Worm (Caenorhabditis elegans) whole organism, L1 larva: Measurements from ENCODE around the gene twk-4.

ENCODE experiments used
- C16A3.4 ChIP-seq: fragments of 150-350 bp; optimal IDR thresholded peaks from 2 replicates; lab custom pipeline; 2014; ENCODE audit warnings: missing biosample characterization, missing genetic modification characterization
- F16B12.6 ChIP-seq: fragments of 150-350 bp; optimal IDR thresholded peaks from 2 replicates; lab custom pipeline; 2014; ENCODE audit warnings: missing biosample characterization, missing genetic modification characterization
- blmp-1 ChIP-seq: fragments of 150-350 bp; optimal IDR thresholded peaks from 2 replicates; lab custom pipeline; 2014; ENCODE audit warnings: missing biosample characterization, missing genetic modification characterization
- ceh-63 ChIP-seq: fragments of 200-800 bp; sonication (Bioruptor generic); optimal IDR thresholded peaks from 2 replicates; lab custom pipeline; 2018; ENCODE audit warnings: mild to moderate bottlenecking, missing genetic modification characterization, missing compliant biosample characterization
- ceh-8 ChIP-seq: fragments of 200-800 bp; sonication (Bioruptor generic); optimal IDR thresholded peaks from 2 replicates; lab custom pipeline; 2018; ENCODE audit warnings: mild to moderate bottlenecking, missing genetic modification characterization, moderate library complexity, missing compliant biosample characterization
- dsc-1 ChIP-seq: sonication (generic microtip); optimal IDR thresholded peaks from 2 replicates; lab custom pipeline; 2016; ENCODE audit warnings: mild to moderate bottlenecking, missing genetic modification characterization, missing compliant biosample characterization
- efl-1 ChIP-seq, 4 experiments: fragments of 150-350 bp; optimal IDR thresholded peaks in 3 of 4; peaks in 1 of 4; 1 replicate in 1 of 4; 2 replicates in 3 of 4; lab custom pipeline; 2014; ENCODE audit warnings: missing biosample characterization in 2 of 4, missing genetic modification characterization in 2 of 4, missing genetic modification reagents in 2 of 4
- efl-3 ChIP-seq: fragments of 200-800 bp; sonication (Bioruptor generic); optimal IDR thresholded peaks from 2 replicates; lab custom pipeline; 2018; ENCODE audit warnings: mild to moderate bottlenecking, missing genetic modification characterization, missing compliant biosample characterization
- egl-13 ChIP-seq: sonication (generic microtip); optimal IDR thresholded peaks from 2 replicates; lab custom pipeline; 2016; ENCODE audit warnings: missing genotype, missing genetic modification reagents, missing genetic modification characterization, missing compliant biosample characterization
- elt-2 ChIP-seq: sonication (generic microtip); optimal IDR thresholded peaks from 2 replicates; lab custom pipeline; 2016; ENCODE audit warnings: missing genetic modification characterization, mild to moderate bottlenecking, inconsistent platforms, missing compliant biosample characterization, missing genetic modification reagents
- fkh-4 ChIP-seq: sonication (generic microtip); optimal IDR thresholded peaks from 2 replicates; lab custom pipeline; 2016; ENCODE audit warnings: missing compliant biosample characterization, missing genetic modification characterization, borderline replicate concordance
- fos-1 ChIP-seq: fragments of 150-350 bp; optimal IDR thresholded peaks from 2 replicates; lab custom pipeline; 2014; ENCODE audit warnings: missing biosample characterization, missing genetic modification characterization
- grh-1 ChIP-seq: fragments of 200-800 bp; sonication (Bioruptor generic); IDR thresholded peaks from 2 replicates; pipeline ENCODE4 v1.3.6; 2022; ENCODE audit warnings: missing genetic modification reagents, missing genetic modification characterization, missing compliant biosample characterization
- hlh-4 ChIP-seq: sonication (generic microtip); optimal IDR thresholded peaks from 2 replicates; lab custom pipeline; 2016; ENCODE audit warnings: mild to moderate bottlenecking, missing genetic modification characterization, missing compliant biosample characterization
- hpl-2 ChIP-seq: fragments of 150-350 bp; optimal IDR thresholded peaks from 2 replicates; lab custom pipeline; 2014; ENCODE audit warnings: missing biosample characterization, missing genetic modification reagents, missing genetic modification characterization
- irx-1 ChIP-seq: sonication (generic microtip); optimal IDR thresholded peaks from 2 replicates; lab custom pipeline; 2016; ENCODE audit warnings: missing genetic modification characterization, missing compliant biosample characterization
- isw-1 ChIP-seq: fragments of 200-800 bp; sonication (Bioruptor generic); IDR thresholded peaks from 2 replicates; pipeline ENCODE4 v1.3.6; 2022; ENCODE audit warnings: missing genetic modification characterization, missing compliant biosample characterization
- jun-1 ChIP-seq: fragments of 150-350 bp; optimal IDR thresholded peaks from 2 replicates; lab custom pipeline; 2014; ENCODE audit warnings: missing biosample characterization, missing genetic modification reagents, missing genetic modification characterization
- lin-13 ChIP-seq: fragments of 150-350 bp; optimal IDR thresholded peaks from 2 replicates; lab custom pipeline; 2014; ENCODE audit warnings: missing biosample characterization, missing genetic modification reagents, missing genetic modification characterization
- lin-15B ChIP-seq: fragments of 150-350 bp; sonication (generic microtip); optimal IDR thresholded peaks from 3 replicates; lab custom pipeline; 2014; ENCODE audit warnings: missing biosample characterization, missing genetic modification characterization
- lin-35 ChIP-seq, 2 experiments: fragments of 150-350 bp; optimal IDR thresholded peaks; 2 replicates each; lab custom pipeline; 2014; ENCODE audit warnings: missing biosample characterization in 2 of 2, missing genetic modification characterization in 2 of 2, missing genetic modification reagents in 2 of 2
- lsy-2 ChIP-seq, 2 experiments: fragments of 150-350 bp; optimal IDR thresholded peaks; 2 replicates each; lab custom pipeline; 2014; ENCODE audit warnings: missing biosample characterization in 2 of 2, missing genetic modification characterization in 2 of 2
- mab-9 ChIP-seq: fragments of 200-800 bp; sonication (Bioruptor generic); IDR thresholded peaks from 2 replicates; pipeline ENCODE4 v1.3.6; 2022; ENCODE audit warnings: missing genetic modification reagents, missing genetic modification characterization, missing compliant biosample characterization
- mdl-1 ChIP-seq, 2 experiments: fragments of 150-350 bp; optimal IDR thresholded peaks; 2 replicates each; lab custom pipeline; 2014 to 2017; ENCODE audit warnings: missing biosample characterization in 2 of 2, missing genetic modification characterization in 2 of 2, inconsistent platforms in 1 of 2
- mef-2 ChIP-seq: fragments of 150-350 bp; optimal IDR thresholded peaks from 2 replicates; lab custom pipeline; 2014; ENCODE audit warnings: missing biosample characterization, missing genetic modification characterization
- mep-1 ChIP-seq: fragments of 150-350 bp; optimal IDR thresholded peaks from 2 replicates; lab custom pipeline; 2014; ENCODE audit warnings: missing biosample characterization, missing genetic modification characterization
- nhr-20 ChIP-seq: sonication (generic microtip); optimal IDR thresholded peaks from 2 replicates; lab custom pipeline; 2016; ENCODE audit warnings: mild to moderate bottlenecking, missing genetic modification characterization, missing compliant biosample characterization
- nhr-28 ChIP-seq: fragments of 150-350 bp; optimal IDR thresholded peaks from 2 replicates; lab custom pipeline; 2014; ENCODE audit warnings: missing biosample characterization, missing genetic modification characterization
- nhr-47 ChIP-seq: sonication (generic microtip); optimal IDR thresholded peaks from 2 replicates; lab custom pipeline; 2016; ENCODE audit warnings: mild to moderate bottlenecking, missing genetic modification characterization, moderate library complexity, missing compliant biosample characterization
- nhr-71 ChIP-seq: sonication (generic microtip); optimal IDR thresholded peaks from 2 replicates; lab custom pipeline; 2016; ENCODE audit warnings: mild to moderate bottlenecking, missing genetic modification characterization, moderate library complexity, missing compliant biosample characterization
- nhr-77 ChIP-seq: fragments of 150-350 bp; optimal IDR thresholded peaks from 2 replicates; lab custom pipeline; 2014; ENCODE audit warnings: missing biosample characterization, missing genetic modification characterization
- nhr-90 ChIP-seq: sonication (generic microtip); optimal IDR thresholded peaks from 2 replicates; lab custom pipeline; 2016; ENCODE audit warnings: mild to moderate bottlenecking, missing genetic modification characterization, missing compliant biosample characterization; ENCODE audit not compliant: poor library complexity
- pax-3 ChIP-seq: fragments of 200-800 bp; sonication (Bioruptor generic); optimal IDR thresholded peaks from 2 replicates; lab custom pipeline; 2018; ENCODE audit warnings: mild to moderate bottlenecking, missing genetic modification characterization, moderate library complexity, missing compliant biosample characterization
- skn-1 ChIP-seq: fragments of 150-350 bp; optimal IDR thresholded peaks from 2 replicates; lab custom pipeline; 2014; ENCODE audit warnings: missing biosample characterization, missing genetic modification characterization
- snpc-4 ChIP-seq: fragments of 150-350 bp; optimal IDR thresholded peaks from 2 replicates; lab custom pipeline; 2014; ENCODE audit warnings: missing biosample characterization, missing genetic modification characterization
- snu-23 ChIP-seq: sonication (generic microtip); optimal IDR thresholded peaks from 2 replicates; lab custom pipeline; 2016; ENCODE audit warnings: missing genetic modification characterization, missing compliant biosample characterization
- sox-4 ChIP-seq: sonication (generic microtip); optimal IDR thresholded peaks from 2 replicates; lab custom pipeline; 2016; ENCODE audit warnings: missing genetic modification characterization, missing compliant biosample characterization
- swsn-7 ChIP-seq: sonication (generic microtip); optimal IDR thresholded peaks from 2 replicates; lab custom pipeline; 2016; ENCODE audit warnings: missing genetic modification characterization, missing compliant biosample characterization
- tbx-2 ChIP-seq: sonication (generic microtip); optimal IDR thresholded peaks from 2 replicates; lab custom pipeline; 2016; ENCODE audit warnings: missing genetic modification characterization, missing compliant biosample characterization
- tlp-1 ChIP-seq: fragments of 150-350 bp; optimal IDR thresholded peaks from 2 replicates; lab custom pipeline; 2014; ENCODE audit warnings: missing biosample characterization, missing genetic modification characterization
- unc-30 ChIP-seq: sonication (generic microtip); optimal IDR thresholded peaks from 2 replicates; lab custom pipeline; 2017; ENCODE audit warnings: missing biosample characterization, missing genetic modification characterization
- unc-98 ChIP-seq: fragments of 200-800 bp; sonication (Bioruptor generic); IDR thresholded peaks from 2 replicates; pipeline ENCODE4 v1.3.6; 2022; ENCODE audit warnings: missing genetic modification characterization, missing compliant biosample characterization
- vab-15 ChIP-seq: sonication (generic microtip); optimal IDR thresholded peaks from 2 replicates; lab custom pipeline; 2017; ENCODE audit warnings: missing genotype, mild to moderate bottlenecking, missing genetic modification characterization, missing compliant biosample characterization
- zag-1 ChIP-seq: fragments of 150-350 bp; optimal IDR thresholded peaks from 2 replicates; lab custom pipeline; 2014; ENCODE audit warnings: missing biosample characterization, missing genetic modification characterization

Gene twk-4

DNA sequence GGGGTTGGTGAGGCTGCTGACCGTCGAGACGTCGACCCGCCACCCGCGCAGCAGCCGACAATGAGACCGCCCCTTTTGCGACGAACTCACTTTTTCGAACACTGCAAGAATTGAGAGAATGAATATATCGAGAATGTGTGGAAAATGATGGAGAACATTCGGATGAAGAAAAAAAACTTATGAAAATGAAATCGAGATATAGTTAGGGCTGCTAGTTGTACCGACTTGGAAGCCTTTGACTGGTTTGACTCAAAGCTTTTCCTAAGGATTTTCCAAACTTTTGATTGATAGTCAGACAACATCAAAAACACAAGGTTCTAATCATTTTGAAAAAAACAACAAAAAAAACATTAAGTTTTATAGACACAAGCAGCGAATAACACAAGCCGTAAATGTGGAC lies 5.7 kb downstream of the twk-4 start, which contains the start of gene sym-2:
sym-2 (minus strand) TSS at position 101 of the 400 bp plus-strand sequence.
- TF ChIP-seq snu-23 (GFP tag; lab: Kevin White, UChicago) (no peak), mab-9 (GFP tag; lab: Robert Waterston, UW) (no peak), blmp-1 (tag; lab: Kevin White, UChicago) (peak; percentile 25), grh-1 (GFP tag; lab: Robert Waterston, UW) (0 out of 2 replicates have a peak, but pooled peaks have one; percentile 22)

DNA sequence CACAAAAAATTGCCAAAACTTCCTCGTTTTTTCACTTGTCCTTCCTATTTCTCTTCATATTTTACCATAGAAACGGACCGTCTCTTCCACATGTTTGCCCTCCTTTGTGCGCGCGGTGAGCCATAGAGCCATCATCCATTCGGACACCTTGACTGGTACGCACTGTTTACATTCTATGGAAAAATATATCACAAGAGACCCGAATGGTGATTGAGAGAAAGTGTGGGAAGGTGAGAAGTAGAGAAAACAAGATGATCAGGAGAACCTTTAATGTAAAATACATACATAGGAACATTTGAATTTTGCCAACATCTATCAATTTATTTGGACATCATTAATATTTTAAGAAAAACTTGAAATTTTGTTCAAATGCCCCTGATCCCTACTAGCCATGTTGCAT lies 8.2 kb downstream of the twk-4 start:
- TF ChIP-seq mab-9 (GFP tag; lab: Robert Waterston, UW) (no peak), skn-1 (tag; lab: Kevin White, UChicago) (no peak), F16B12.6 (tag; lab: Kevin White, UChicago) (no peak), hpl-2 (GFP tag; lab: Kevin White, UChicago) (no peak), nhr-77 (no peak), nhr-28 (tag; lab: Kevin White, UChicago) (no peak), ceh-63 (GFP tag; lab: Kevin White, UChicago) (no peak), lin-15B (tag; lab: Kevin White, UChicago) (no peak), lin-13 (no peak), vab-15 (tag; lab: Kevin White, UChicago) (no peak), irx-1 (no peak), nhr-71 (no peak), pax-3 (tag; lab: Kevin White, UChicago) (no peak), elt-2 (tag; lab: Kevin White, UChicago) (no peak), jun-1 (tag; lab: Kevin White, UChicago) (no peak), hlh-4 (tag; lab: Kevin White, UChicago) (no peak), egl-13 (tag; lab: Kevin White, UChicago) (no peak), zag-1 (tag; lab: Kevin White, UChicago) (no peak)
- TF ChIP-seq, all 84 proteins: peak for 0

DNA sequence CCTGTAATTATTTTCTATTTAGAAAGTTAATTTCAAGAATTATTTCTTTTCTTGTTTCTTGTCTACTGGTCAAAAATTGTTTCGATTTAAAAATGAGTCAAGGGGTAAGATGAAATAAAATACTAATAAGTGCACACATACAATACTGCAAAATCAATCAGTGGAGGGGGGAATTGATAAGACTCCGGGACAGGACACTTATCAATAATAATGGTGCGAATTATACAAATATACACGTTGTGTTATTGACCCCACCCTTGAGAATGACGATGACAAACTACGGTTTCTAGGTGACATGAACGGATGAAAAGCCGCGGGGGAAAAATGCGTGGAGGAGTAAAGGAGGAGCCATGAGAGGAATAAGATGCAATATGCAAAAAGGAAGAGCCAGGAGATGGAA lies 12.9 kb downstream of the twk-4 start:
- peak; percentile 2 for TF ChIP-seq elt-2 (tag; lab: Kevin White, UChicago)
- no peak for TF ChIP-seq swsn-7 (tag; lab: Kevin White, UChicago)

DNA sequence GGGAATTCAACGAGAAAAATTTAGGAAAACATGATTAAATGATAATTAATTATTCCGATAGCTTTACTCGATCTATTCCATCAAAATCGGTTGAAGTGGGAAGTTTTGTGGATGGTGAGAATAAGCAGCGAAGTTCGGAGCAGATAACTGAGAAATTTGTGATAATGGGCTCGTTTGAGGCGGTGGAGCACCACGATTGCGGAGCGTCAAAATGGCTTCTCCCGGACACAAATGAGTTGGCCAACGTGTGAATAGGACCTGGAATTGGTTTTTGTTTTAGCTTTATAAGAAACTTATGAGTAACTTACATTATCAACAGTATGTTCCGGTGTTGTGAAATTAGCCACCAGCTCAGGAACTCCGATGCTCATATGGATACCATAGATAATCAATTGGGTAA lies 15.3 kb downstream of the twk-4 start:
- TF ChIP-seq jun-1 (tag; lab: Kevin White, UChicago) (no peak), hlh-4 (tag; lab: Kevin White, UChicago) (no peak), zag-1 (tag; lab: Kevin White, UChicago) (no peak), unc-30 (tag; lab: Kevin White, UChicago) (no peak), ceh-8 (GFP tag; lab: Kevin White, UChicago) (no peak), lsy-2 (tag; optimal IDR thresholded peaks at IDR 0.05; lab: Kevin White, UChicago) (no peak), swsn-7 (tag; lab: Kevin White, UChicago) (no peak), fkh-4 (no peak), snpc-4 (tag; lab: Kevin White, UChicago) (no peak), nhr-77 (no peak), lin-13 (no peak), sox-4 (tag; lab: Kevin White, UChicago) (no peak), lin-35 (GFP tag; optimal IDR thresholded peaks at IDR 0.05; lab: Kevin White, UChicago) (no peak), mdl-1 (tag; optimal IDR thresholded peaks at IDR 0.05; lab: Kevin White, UChicago) (no peak), mep-1 (tag; lab: Kevin White, UChicago) (no peak), nhr-71 (no peak), unc-98 (GFP tag; lab: Robert Waterston, UW) (no peak), elt-2 (tag; lab: Kevin White, UChicago) (no peak), tlp-1 (no peak)

DNA sequence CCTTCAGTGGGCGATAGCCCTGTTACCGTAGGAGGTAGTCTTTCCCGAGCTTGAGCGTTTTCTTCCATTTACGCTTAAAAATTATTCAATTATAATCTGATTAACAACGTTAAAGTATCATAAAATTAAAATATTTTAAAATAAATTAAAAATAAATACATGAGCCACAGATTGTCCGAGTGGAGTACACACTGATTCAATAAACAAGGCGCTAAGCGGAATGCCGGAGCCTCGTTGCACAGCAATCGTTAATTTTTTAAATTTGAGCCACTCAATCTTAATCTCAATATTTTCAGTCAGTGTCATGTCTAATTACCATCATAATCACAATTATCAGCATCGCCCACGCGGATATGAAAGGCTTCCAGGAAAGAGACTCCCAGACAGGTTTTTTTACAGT lies 17.0 kb downstream of the twk-4 start, which contains the start of the genes sec-5 and pir-1:
sec-5 (minus strand) TSS at position 73 of the 400 bp plus-strand sequence.
pir-1 (plus strand) TSS at position 221 of the 400 bp plus-strand sequence.
- no peak for TF ChIP-seq jun-1 (tag; lab: Kevin White, UChicago)
- no peak for TF ChIP-seq efl-3 (GFP tag; lab: Kevin White, UChicago)
- TF ChIP-seq tbx-2 (tag; lab: Kevin White, UChicago): peak; percentile 37
- TF ChIP-seq nhr-20 (tag; lab: Kevin White, UChicago): peak; percentile 45
- TF ChIP-seq grh-1 (GFP tag; lab: Robert Waterston, UW): no peak
- peak; percentile 48 for TF ChIP-seq nhr-90 (tag; lab: Kevin White, UChicago)
- no peak for TF ChIP-seq dsc-1 (tag; lab: Kevin White, UChicago)
- TF ChIP-seq mep-1 (tag; lab: Kevin White, UChicago): peak; percentile 71
- peak; percentile 43 to 59 for TF ChIP-seq efl-1 (optimal IDR thresholded peaks at IDR 0.05; lab: Kevin White, UChicago)
- TF ChIP-seq efl-1 (GFP tag; optimal IDR thresholded peaks at IDR 0.05 in 1 of 2; lab: Kevin White, UChicago): peak; percentile 63 to 66
- peak; percentile 63 for TF ChIP-seq nhr-71
- TF ChIP-seq isw-1 (GFP tag; lab: Robert Waterston, UW): peak; percentile 28
- TF ChIP-seq swsn-7 (tag; lab: Kevin White, UChicago): peak; percentile 42
- peak; percentile 54 for TF ChIP-seq nhr-47
- peak; percentile 26 for TF ChIP-seq F16B12.6 (tag; lab: Kevin White, UChicago)
- peak; percentile 20 for TF ChIP-seq C16A3.4 (tag; lab: Kevin White, UChicago)
- peak; percentile 30 for TF ChIP-seq blmp-1 (tag; lab: Kevin White, UChicago)
- no peak for TF ChIP-seq fos-1 (tag; lab: Kevin White, UChicago)
- TF ChIP-seq mef-2: no peak
